ENCODE assay signal across 5 fruit fly cellular contexts in genomic region chr3R:14291431-14291830, dm6.
TF ChIP-seq lines count a peak whose summit lies in the region.

No protein-coding gene starts in this region.

- no peak for TF ChIP-seq CTCF in whole organism, embryonic (GFP tag; optimal IDR thresholded peaks at IDR 0.05; lab: Kevin White, UChicago)

TF ChIP-seq in whole organism, adult, 20 proteins besides CTCF, POLR2A, EP300 and RAD21:
- peak; percentile 79 for TF ChIP-seq tj (GFP tag; optimal IDR thresholded peaks at IDR 0.05; lab: Kevin White, UChicago)
- TF ChIP-seq Clk (GFP tag; optimal IDR thresholded peaks at IDR 0.05; lab: Kevin White, UChicago), result no peak
- peak; percentile 41 for TF ChIP-seq CG14711 (tag; optimal IDR thresholded peaks at IDR 0.05; lab: Kevin White, UChicago)
- peak; percentile 62 for TF ChIP-seq bab1 (GFP tag; optimal IDR thresholded peaks at IDR 0.05; lab: Kevin White, UChicago)
- no peak for TF ChIP-seq Hr96 (GFP tag; optimal IDR thresholded peaks at IDR 0.05; lab: Kevin White, UChicago)

TF ChIP-seq in whole organism, embryonic, 481 proteins besides CTCF, POLR2A, EP300 and RAD21 (continues in another document):
- TF ChIP-seq grau (tag; optimal IDR thresholded peaks at IDR 0.05; lab: Kevin White, UChicago), result peak; percentile 32
- TF ChIP-seq row (GFP tag; IDR thresholded peaks at IDR 0.05; lab: Robert Waterston, UW), result peak; percentile 48; the same call in 2 of the 3 replicates
- peak; percentile 13 for TF ChIP-seq Sox102F (GFP tag; optimal IDR thresholded peaks at IDR 0.05; lab: Kevin White, UChicago)
- TF ChIP-seq CG12299 (tag; optimal IDR thresholded peaks at IDR 0.05; lab: Kevin White, UChicago), result no peak
- TF ChIP-seq CG11504 (tag; optimal IDR thresholded peaks at IDR 0.05; lab: Kevin White, UChicago), result peak; percentile 54
- peak; percentile 32 for TF ChIP-seq unpg (GFP tag; optimal IDR thresholded peaks at IDR 0.05; lab: Kevin White, UChicago)
- TF ChIP-seq CG18599 (GFP tag; optimal IDR thresholded peaks at IDR 0.05; lab: Kevin White, UChicago), result peak; percentile 49
- TF ChIP-seq CG10979 (tag; optimal IDR thresholded peaks at IDR 0.05; lab: Kevin White, UChicago), result peak; percentile 16
- no peak for TF ChIP-seq yki (optimal IDR thresholded peaks at IDR 0.05; lab: Kevin White, UChicago)
- TF ChIP-seq Fer3 (tag; optimal IDR thresholded peaks at IDR 0.05; lab: Kevin White, UChicago), result peak; percentile 7
- peak; percentile 51 for TF ChIP-seq CG15269 (tag; optimal IDR thresholded peaks at IDR 0.05; lab: Kevin White, UChicago)
- peak; percentile 19 to 72 for TF ChIP-seq bsh (GFP tag; optimal IDR thresholded peaks at IDR 0.05; lab: Kevin White, UChicago)
- TF ChIP-seq CG7839 (tag; optimal IDR thresholded peaks at IDR 0.05; lab: Kevin White, UChicago), result peak; percentile 26
- peak; percentile 8 for TF ChIP-seq CG13296 (GFP tag; optimal IDR thresholded peaks at IDR 0.05; lab: Kevin White, UChicago)
- peak; percentile 45 for TF ChIP-seq corto (GFP tag; optimal IDR thresholded peaks at IDR 0.05; lab: Kevin White, UChicago)
- peak; percentile 6 for TF ChIP-seq CG5180 (GFP tag; optimal IDR thresholded peaks at IDR 0.05; lab: Kevin White, UChicago)
- TF ChIP-seq lmd (GFP tag; IDR thresholded peaks at IDR 0.05; lab: Robert Waterston, UW), result peak; percentile 22; the same call in 1 of the 2 replicates
- TF ChIP-seq Drgx (GFP tag; IDR thresholded peaks at IDR 0.05; lab: Robert Waterston, UW), result peak; percentile 81
- no peak for TF ChIP-seq jigr1 (GFP tag; IDR thresholded peaks at IDR 0.05; lab: Robert Waterston, UW)
- peak; percentile 15 for TF ChIP-seq CG15514 (GFP tag; optimal IDR thresholded peaks at IDR 0.05; lab: Kevin White, UChicago)
- TF ChIP-seq CG10209 (GFP tag; optimal IDR thresholded peaks at IDR 0.05; lab: Kevin White, UChicago), result peak; percentile 14

TF ChIP-seq in whole organism, prepupa, 60 proteins besides CTCF, POLR2A, EP300 and RAD21 (continues in another document):
- peak; percentile 80 for TF ChIP-seq vri (GFP tag; optimal IDR thresholded peaks at IDR 0.05; lab: Kevin White, UChicago)
- peak; percentile 89 for TF ChIP-seq esn (GFP tag; optimal IDR thresholded peaks at IDR 0.05; lab: Kevin White, UChicago)
- TF ChIP-seq Sox15 (GFP tag; optimal IDR thresholded peaks at IDR 0.05; lab: Kevin White, UChicago), result peak; percentile 48
- TF ChIP-seq CG11902 (GFP tag; optimal IDR thresholded peaks at IDR 0.05; lab: Kevin White, UChicago), result peak; percentile 49
- TF ChIP-seq Hr39 (GFP tag; optimal IDR thresholded peaks at IDR 0.05; lab: Kevin White, UChicago), result peak; percentile 65
- TF ChIP-seq Sox14 (GFP tag; optimal IDR thresholded peaks at IDR 0.05; lab: Kevin White, UChicago), result peak; percentile 78
- TF ChIP-seq CG8319 (GFP tag; optimal IDR thresholded peaks at IDR 0.05; lab: Kevin White, UChicago), result peak; percentile 51
- peak; percentile 22 for TF ChIP-seq fd85E (GFP tag; optimal IDR thresholded peaks at IDR 0.05; lab: Kevin White, UChicago)
- peak; percentile 75 for TF ChIP-seq CG7368 (GFP tag; optimal IDR thresholded peaks at IDR 0.05; lab: Kevin White, UChicago)
- peak; percentile 79; the same call in 2 of the 3 replicates for TF ChIP-seq CG6163 (GFP tag; IDR thresholded peaks at IDR 0.05; lab: Robert Waterston, UW)
- peak; percentile 82 for TF ChIP-seq Hr4 (GFP tag; optimal IDR thresholded peaks at IDR 0.05; lab: Kevin White, UChicago)
- TF ChIP-seq Met (GFP tag; optimal IDR thresholded peaks at IDR 0.05; lab: Kevin White, UChicago), result peak; percentile 88
- peak; percentile 95 for TF ChIP-seq svp (GFP tag; lab: Kevin White, UChicago)
- TF ChIP-seq fkh (GFP tag; optimal IDR thresholded peaks at IDR 0.05; lab: Kevin White, UChicago), result no peak
- TF ChIP-seq CG1621 (tag; optimal IDR thresholded peaks at IDR 0.05; lab: Kevin White, UChicago), result peak; percentile 76
- TF ChIP-seq salr (GFP tag; optimal IDR thresholded peaks at IDR 0.05; lab: Kevin White, UChicago), result peak; percentile 78 to 80
- TF ChIP-seq OdsH (GFP tag; optimal IDR thresholded peaks at IDR 0.05; lab: Kevin White, UChicago), result peak; percentile 82
- peak; percentile 83 for TF ChIP-seq Smox (GFP tag; optimal IDR thresholded peaks at IDR 0.05; lab: Kevin White, UChicago)
- peak; percentile 80 for TF ChIP-seq acj6 (GFP tag; optimal IDR thresholded peaks at IDR 0.05; lab: Kevin White, UChicago)
- TF ChIP-seq achi (GFP tag; optimal IDR thresholded peaks at IDR 0.05; lab: Kevin White, UChicago), result peak; percentile 79
- peak; percentile 77 for TF ChIP-seq CG16779 (tag; optimal IDR thresholded peaks at IDR 0.05; lab: Kevin White, UChicago)
- peak; percentile 87 for TF ChIP-seq eg (GFP tag; IDR thresholded peaks at IDR 0.05; lab: Robert Waterston, UW)

TF ChIP-seq in whole organism, pupa, 21 proteins besides CTCF, POLR2A, EP300 and RAD21:
- peak; percentile 84 for TF ChIP-seq Pif1A (GFP tag; optimal IDR thresholded peaks at IDR 0.05; lab: Kevin White, UChicago)
- TF ChIP-seq Ets98B (GFP tag; IDR thresholded peaks at IDR 0.05; lab: Robert Waterston, UW), result peak; percentile 81
- TF ChIP-seq CG13204 (GFP tag; optimal IDR thresholded peaks at IDR 0.05; lab: Kevin White, UChicago), result peak; percentile 79
- TF ChIP-seq rn (GFP tag; IDR thresholded peaks at IDR 0.05; lab: Robert Waterston, UW), result peak; percentile 50; the same call in 1 of the 2 replicates
- peak; percentile 78 for TF ChIP-seq Pif1B (GFP tag; optimal IDR thresholded peaks at IDR 0.05; lab: Kevin White, UChicago)
- peak; percentile 84 for TF ChIP-seq CG15710 (tag; optimal IDR thresholded peaks at IDR 0.05; lab: Kevin White, UChicago)
- 0 out of 2 replicates have a peak, but pooled peaks have one; percentile 9 for TF ChIP-seq CG10348 (GFP tag; IDR thresholded peaks at IDR 0.05; lab: Robert Waterston, UW)
- TF ChIP-seq D1 (tag; optimal IDR thresholded peaks at IDR 0.05; lab: Kevin White, UChicago), result peak; percentile 77
- TF ChIP-seq CG4496 (GFP tag; IDR thresholded peaks at IDR 0.05; lab: Robert Waterston, UW), result peak; percentile 80
- TF ChIP-seq gl (tag; optimal IDR thresholded peaks at IDR 0.05; lab: Kevin White, UChicago), result peak; percentile 76
- TF ChIP-seq CG17806 (tag; optimal IDR thresholded peaks at IDR 0.05; lab: Kevin White, UChicago), result peak; percentile 88
- peak; percentile 61 for TF ChIP-seq fd96Ca (GFP tag; IDR thresholded peaks at IDR 0.05; lab: Robert Waterston, UW)
- peak; percentile 90 for TF ChIP-seq CG8301 (tag; optimal IDR thresholded peaks at IDR 0.05; lab: Kevin White, UChicago)
- peak; percentile 85 for TF ChIP-seq CG9948 (tag; optimal IDR thresholded peaks at IDR 0.05; lab: Kevin White, UChicago)
- peak; percentile 80 for TF ChIP-seq CG32121 (GFP tag; IDR thresholded peaks at IDR 0.05; lab: Robert Waterston, UW)
- TF ChIP-seq CG12605 (GFP tag; IDR thresholded peaks at IDR 0.05; lab: Robert Waterston, UW), result peak; percentile 81
- peak; percentile 91 for TF ChIP-seq CG14655 (GFP tag; optimal IDR thresholded peaks at IDR 0.05; lab: Kevin White, UChicago)
- TF ChIP-seq CG8159 (tag; optimal IDR thresholded peaks at IDR 0.05; lab: Kevin White, UChicago), result peak; percentile 85
- peak; percentile 73 for TF ChIP-seq Snoo (tag; optimal IDR thresholded peaks at IDR 0.05; lab: Kevin White, UChicago)
- TF ChIP-seq CG34367 (tag; optimal IDR thresholded peaks at IDR 0.05; lab: Kevin White, UChicago), result peak; percentile 82
- peak; percentile 83 for TF ChIP-seq EcR (GFP tag; optimal IDR thresholded peaks at IDR 0.05; lab: Kevin White, UChicago)
TF ChIP-seq in whole organism, pupa: peak in this region for 21.

TF ChIP-seq in whole organism, wandering third instar larva, 38 proteins besides CTCF, POLR2A, EP300 and RAD21 (continues in another document):
- TF ChIP-seq GATAd (GFP tag; optimal IDR thresholded peaks at IDR 0.05; lab: Kevin White, UChicago) (no peak), psq (GFP tag; optimal IDR thresholded peaks at IDR 0.05; lab: Kevin White, UChicago) (peak; percentile 84), br (GFP tag; optimal IDR thresholded peaks at IDR 0.05; lab: Kevin White, UChicago) (peak; percentile 78), Dfd (GFP tag; optimal IDR thresholded peaks at IDR 0.05; lab: Kevin White, UChicago) (no peak), h (GFP tag; optimal IDR thresholded peaks at IDR 0.05; lab: Kevin White, UChicago) (peak; percentile 83), Hr78 (GFP tag; optimal IDR thresholded peaks at IDR 0.05; lab: Kevin White, UChicago) (no peak), jim (GFP tag; optimal IDR thresholded peaks at IDR 0.05; lab: Kevin White, UChicago) (no peak), CrebA (GFP tag; optimal IDR thresholded peaks at IDR 0.05; lab: Kevin White, UChicago; ENCODE audit: borderline replicate concordance) (peak; percentile 31), Abd-B (GFP tag; optimal IDR thresholded peaks at IDR 0.05; lab: Kevin White, UChicago) (no peak), Rel (GFP tag; optimal IDR thresholded peaks at IDR 0.05; lab: Kevin White, UChicago) (no peak), Rel (tag; optimal IDR thresholded peaks at IDR 0.05; lab: Kevin White, UChicago) (peak; percentile 65), usp (GFP tag; optimal IDR thresholded peaks at IDR 0.05; lab: Kevin White, UChicago) (no peak), pan (optimal IDR thresholded peaks at IDR 0.05; lab: Kevin White, UChicago) (no peak), N (GFP tag; optimal IDR thresholded peaks at IDR 0.05; lab: Kevin White, UChicago) (no peak), sv (GFP tag; optimal IDR thresholded peaks at IDR 0.05; lab: Kevin White, UChicago) (no peak), Hnf4 (GFP tag; optimal IDR thresholded peaks at IDR 0.05; lab: Kevin White, UChicago) (peak; percentile 62), CG32264 (GFP tag; optimal IDR thresholded peaks at IDR 0.05; lab: Kevin White, UChicago) (no peak), rgr (GFP tag; optimal IDR thresholded peaks at IDR 0.05; lab: Kevin White, UChicago) (peak; percentile 87), foxo (GFP tag; optimal IDR thresholded peaks at IDR 0.05; lab: Kevin White, UChicago) (peak in 1 of 2 experiments; percentile 83), dl (GFP tag; optimal IDR thresholded peaks at IDR 0.05; lab: Kevin White, UChicago; ENCODE audit: insufficient read depth in 1 of 2, partially characterized antibody in 2 of 2) (no peak), dmrt93B (GFP tag; optimal IDR thresholded peaks at IDR 0.05; lab: Kevin White, UChicago) (peak; percentile 74), lola (GFP tag; optimal IDR thresholded peaks at IDR 0.05; lab: Kevin White, UChicago) (no peak), Dif (GFP tag; optimal IDR thresholded peaks at IDR 0.05; lab: Kevin White, UChicago; ENCODE audit: partially characterized antibody) (no peak), Sp1 (GFP tag; optimal IDR thresholded peaks at IDR 0.05; lab: Kevin White, UChicago) (peak; percentile 91), dsf (GFP tag; optimal IDR thresholded peaks at IDR 0.05; lab: Kevin White, UChicago; ENCODE audit: borderline replicate concordance) (no peak), HLH106 (tag; optimal IDR thresholded peaks at IDR 0.05; lab: Kevin White, UChicago) (peak; percentile 87), CG9705 (GFP tag; optimal IDR thresholded peaks at IDR 0.05; lab: Kevin White, UChicago) (peak; percentile 67), sage (GFP tag; optimal IDR thresholded peaks at IDR 0.05; lab: Kevin White, UChicago) (no peak), woc (GFP tag; optimal IDR thresholded peaks at IDR 0.05; lab: Kevin White, UChicago) (peak; percentile 84)
